Fruit fly (Drosophila melanogaster): Measurements from ENCODE around the gene CG14109.

Gene CG14109

DNA sequence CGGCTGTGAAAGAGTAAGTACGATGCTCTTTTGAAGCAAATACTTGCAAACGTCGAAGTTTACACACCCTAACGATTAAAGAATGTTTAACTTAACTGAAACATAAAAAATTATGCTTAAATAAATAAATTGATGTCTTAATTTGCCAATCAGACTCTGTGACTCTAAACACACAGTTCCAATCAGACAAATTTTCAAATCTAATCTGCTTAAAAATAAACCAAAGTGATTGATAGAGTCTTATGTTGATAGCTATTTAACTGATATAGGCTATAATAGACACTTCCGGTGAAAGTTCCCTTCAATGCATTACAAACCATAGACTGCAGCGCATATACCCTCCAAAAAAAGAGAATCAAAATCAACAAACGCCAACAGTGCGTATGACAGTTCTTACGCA is 10.9 kb downstream of the CG14109 start (continued):
- TF ChIP-seq E2f2 (GFP tag; IDR thresholded peaks at IDR 0.05) (no peak), CG11085 (GFP tag; IDR thresholded peaks at IDR 0.05) (no peak), Stat92E (GFP tag; optimal IDR thresholded peaks at IDR 0.05) (no peak), sqz (GFP tag; optimal IDR thresholded peaks at IDR 0.05) (no peak), dm (GFP tag; optimal IDR thresholded peaks at IDR 0.05) (no peak), Oli (tag; optimal IDR thresholded peaks at IDR 0.05) (peak; percentile 22), ERR (GFP tag; optimal IDR thresholded peaks at IDR 0.05) (no peak), CG11504 (tag; optimal IDR thresholded peaks at IDR 0.05) (peak; percentile 45), CG9876 (GFP tag; optimal IDR thresholded peaks at IDR 0.05) (no peak), Xrp1 (GFP tag; IDR thresholded peaks at IDR 0.05) (no peak), Atf6 (GFP tag; IDR thresholded peaks at IDR 0.05) (no peak), CG4282 (GFP tag; optimal IDR thresholded peaks at IDR 0.05) (no peak), toy (GFP tag; IDR thresholded peaks at IDR 0.05) (no peak), sug (tag; optimal IDR thresholded peaks at IDR 0.05) (no peak), CoRest (tag; optimal IDR thresholded peaks at IDR 0.05) (peak; percentile 6), Dfd (GFP tag; optimal IDR thresholded peaks at IDR 0.05) (no peak), trh (GFP tag; optimal IDR thresholded peaks at IDR 0.05) (no peak), CG3281 (GFP tag; optimal IDR thresholded peaks at IDR 0.05) (no peak), HLH3B (GFP tag; IDR thresholded peaks at IDR 0.05) (no peak), bcd (GFP tag; optimal IDR thresholded peaks at IDR 0.05) (no peak), grau (tag; optimal IDR thresholded peaks at IDR 0.05) (peak; percentile 5), CG6272 (GFP tag; IDR thresholded peaks at IDR 0.05) (no peak), GATAe (GFP tag; conservative IDR thresholded peaks at IDR 0.05) (no peak), wor (GFP tag; IDR thresholded peaks at IDR 0.05) (no peak), danr (GFP tag; IDR thresholded peaks at IDR 0.05) (no peak), Blimp-1 (GFP tag; optimal IDR thresholded peaks at IDR 0.05) (no peak), fu2 (GFP tag; optimal IDR thresholded peaks at IDR 0.05) (no peak), shn (GFP tag; optimal IDR thresholded peaks at IDR 0.05) (no peak), run (tag; optimal IDR thresholded peaks at IDR 0.05) (no peak), nmo (GFP tag; optimal IDR thresholded peaks at IDR 0.05) (no peak), CG17328 (GFP tag; IDR thresholded peaks at IDR 0.05) (no peak), Atf-2 (GFP tag; optimal IDR thresholded peaks at IDR 0.05) (no peak), zen (tag; optimal IDR thresholded peaks at IDR 0.05) (no peak), Taf1 (GFP tag; IDR thresholded peaks at IDR 0.05) (no peak), B-H1 (GFP tag; IDR thresholded peaks at IDR 0.05) (no peak), CG13287 (GFP tag; IDR thresholded peaks at IDR 0.05; ENCODE audit: partially characterized antibody) (no peak), Pdp1 (GFP tag; optimal IDR thresholded peaks at IDR 0.05) (peak in 1 of 2 experiments; percentile 81), Ptx1 (GFP tag; IDR thresholded peaks at IDR 0.05) (no peak), Sox102F (GFP tag; optimal IDR thresholded peaks at IDR 0.05) (peak; percentile 34), CG18476 (GFP tag; optimal IDR thresholded peaks at IDR 0.05) (no peak), oc (tag; optimal IDR thresholded peaks at IDR 0.05) (no peak), CG31224 (GFP tag; IDR thresholded peaks at IDR 0.05) (no peak), insv (GFP tag; optimal IDR thresholded peaks at IDR 0.05) (peak; percentile 4 to 90), CG9437 (GFP tag; optimal IDR thresholded peaks at IDR 0.05) (no peak), HLH54F (GFP tag; optimal IDR thresholded peaks at IDR 0.05) (no peak), CG30431 (GFP tag; optimal IDR thresholded peaks at IDR 0.05) (no peak), CG12391 (tag; optimal IDR thresholded peaks at IDR 0.05) (no peak), Jarid2 (GFP tag; optimal IDR thresholded peaks at IDR 0.05) (no peak), CG12104 (GFP tag; optimal IDR thresholded peaks at IDR 0.05) (no peak), CG18011 (GFP tag; optimal IDR thresholded peaks at IDR 0.05) (no peak), dan (GFP tag; IDR thresholded peaks at IDR 0.05) (no peak), CHES-1-like (GFP tag; optimal IDR thresholded peaks at IDR 0.05) (no peak)
